Fruit fly (Drosophila melanogaster) whole organism: ENCODE results near the gene ssp.

ENCODE experiments used
- CG8478 ChIP-seq: fragments of >200 bp; optimal IDR thresholded peaks from 2 replicates; lab custom pipeline; 2018; ENCODE audit warnings: inconsistent platforms
- Dll ChIP-seq: fragments of >200 bp; optimal IDR thresholded peaks from 2 replicates; lab custom pipeline; 2017
- EcR ChIP-seq, 2 experiments: fragments of >200 bp; optimal IDR thresholded peaks; 2 replicates each; lab custom pipeline; 2017; ENCODE audit warnings: missing biosample characterization in 2 of 2, missing genetic modification characterization in 2 of 2, missing genetic modification reagents in 2 of 2
- pan ChIP-seq: fragments of >200 bp; optimal IDR thresholded peaks from 2 replicates; lab custom pipeline; 2017
- psq ChIP-seq: fragments of >200 bp; optimal IDR thresholded peaks from 2 replicates; lab custom pipeline; 2017
- usp ChIP-seq: fragments of >200 bp; optimal IDR thresholded peaks from 2 replicates; lab custom pipeline; 2017; ENCODE audit warnings: missing biosample characterization, missing genetic modification characterization, mixed read lengths

ssp gene

DNA sequence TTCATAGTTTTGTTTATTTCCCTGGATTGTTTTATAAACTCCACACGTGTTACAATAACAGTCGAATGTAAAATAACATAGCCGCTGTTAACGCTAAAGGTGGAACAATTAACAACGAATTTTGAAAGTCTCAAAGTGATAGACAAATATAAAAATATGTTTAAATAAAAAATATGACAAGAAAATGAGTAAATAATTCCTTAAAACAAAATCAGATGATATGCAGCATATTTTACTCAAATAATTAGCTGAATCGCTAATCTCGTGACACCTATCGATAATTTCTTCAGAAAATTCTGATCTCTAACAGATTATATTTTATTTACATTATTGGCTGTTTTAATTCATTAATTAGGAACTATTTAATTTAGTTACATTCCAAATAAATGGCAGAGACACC lies 18.6 kb downstream of the ssp start, which contains the start of the genes CG5645 and Atg12:
CG5645 (minus strand) TSS at position 77 of the 400 bp plus-strand sequence.
Atg12 (plus strand) TSS at position 338 of the 400 bp plus-strand sequence.
- TF ChIP-seq EcR (GFP tag; optimal IDR thresholded peaks at IDR 0.05; lab: Kevin White, UChicago): no peak
- no peak for TF ChIP-seq pan (lab: Kevin White, UChicago)
- TF ChIP-seq usp (GFP tag; lab: Kevin White, UChicago): no peak
- no peak for TF ChIP-seq Dll (lab: Kevin White, UChicago)
- no peak for TF ChIP-seq CG8478 (lab: Kevin White, UChicago)
- TF ChIP-seq psq: no peak

DNA sequence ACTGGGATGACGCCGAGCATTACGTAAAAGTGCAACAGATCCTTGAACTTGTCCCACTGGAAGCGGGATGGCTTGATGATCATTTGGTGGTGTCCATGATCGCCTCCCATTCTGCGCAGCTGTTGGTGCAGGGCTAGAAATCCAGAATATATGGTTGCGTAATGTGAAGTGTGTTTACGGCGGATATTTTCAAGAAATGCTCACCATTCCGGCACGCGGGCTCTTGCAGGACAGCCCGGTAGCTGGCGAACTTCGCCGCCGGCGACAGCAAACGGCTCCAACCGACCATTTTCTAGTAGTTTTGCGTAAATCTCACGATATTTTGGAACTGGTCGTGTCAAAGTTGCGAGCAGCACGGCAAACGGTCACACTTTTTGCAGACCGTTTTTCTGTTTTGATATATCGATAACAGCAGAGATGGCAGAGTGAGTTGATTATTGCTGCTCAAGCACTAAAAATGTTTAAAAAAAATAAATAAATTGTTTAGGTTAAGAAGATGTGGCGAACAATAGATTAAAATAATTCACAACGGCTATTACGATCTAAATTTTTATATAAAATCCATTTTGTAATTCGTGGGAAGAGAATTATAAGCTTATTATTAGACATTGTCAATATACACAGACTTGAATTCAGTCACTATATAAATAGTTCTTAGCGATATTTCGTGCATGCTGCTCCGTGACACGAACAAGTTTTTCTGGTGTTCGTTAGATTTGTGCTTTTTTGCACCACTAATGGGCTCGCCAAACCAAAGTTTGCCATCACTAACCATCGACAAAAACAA lies 20.2 kb downstream of the ssp start, which contains the start of the genes ND-SGDH and RhoGAP68F:
ND-SGDH (minus strand) TSS at position 472 of the 787 bp plus-strand sequence.
RhoGAP68F (plus strand) TSS at position 756 of the 787 bp plus-strand sequence.
- TF ChIP-seq psq (no peak), pan (lab: Kevin White, UChicago) (no peak), Dll (lab: Kevin White, UChicago) (no peak)

DNA sequence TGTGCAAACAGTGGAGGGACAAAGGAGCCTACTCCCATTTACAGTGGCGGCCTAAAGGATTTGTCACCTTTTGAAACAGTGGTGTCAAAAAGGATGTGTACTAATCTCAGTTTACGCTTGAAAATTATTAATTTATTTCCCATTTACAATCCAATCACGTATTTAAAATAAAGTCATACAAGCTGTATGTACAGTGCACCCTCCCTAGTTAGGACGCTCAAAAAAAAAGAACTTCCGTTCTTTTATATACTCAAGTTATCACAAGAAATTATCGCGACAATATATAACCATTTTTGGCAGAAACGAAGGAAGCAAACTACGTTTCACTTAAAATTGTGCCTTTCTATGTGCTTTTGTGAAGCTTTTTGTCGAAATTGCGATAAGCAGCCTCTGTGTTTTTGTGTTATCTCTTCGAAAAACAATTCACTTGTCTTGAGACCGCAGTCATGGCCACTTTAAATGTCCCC lies 21.2 kb downstream of the ssp start:
- no peak for TF ChIP-seq CG8478 (lab: Kevin White, UChicago)
- TF ChIP-seq EcR (GFP tag; optimal IDR thresholded peaks at IDR 0.05; lab: Kevin White, UChicago): no peak
- TF ChIP-seq psq: no peak
- no peak for TF ChIP-seq pan (lab: Kevin White, UChicago)
- TF ChIP-seq usp (GFP tag; lab: Kevin White, UChicago): no peak

DNA sequence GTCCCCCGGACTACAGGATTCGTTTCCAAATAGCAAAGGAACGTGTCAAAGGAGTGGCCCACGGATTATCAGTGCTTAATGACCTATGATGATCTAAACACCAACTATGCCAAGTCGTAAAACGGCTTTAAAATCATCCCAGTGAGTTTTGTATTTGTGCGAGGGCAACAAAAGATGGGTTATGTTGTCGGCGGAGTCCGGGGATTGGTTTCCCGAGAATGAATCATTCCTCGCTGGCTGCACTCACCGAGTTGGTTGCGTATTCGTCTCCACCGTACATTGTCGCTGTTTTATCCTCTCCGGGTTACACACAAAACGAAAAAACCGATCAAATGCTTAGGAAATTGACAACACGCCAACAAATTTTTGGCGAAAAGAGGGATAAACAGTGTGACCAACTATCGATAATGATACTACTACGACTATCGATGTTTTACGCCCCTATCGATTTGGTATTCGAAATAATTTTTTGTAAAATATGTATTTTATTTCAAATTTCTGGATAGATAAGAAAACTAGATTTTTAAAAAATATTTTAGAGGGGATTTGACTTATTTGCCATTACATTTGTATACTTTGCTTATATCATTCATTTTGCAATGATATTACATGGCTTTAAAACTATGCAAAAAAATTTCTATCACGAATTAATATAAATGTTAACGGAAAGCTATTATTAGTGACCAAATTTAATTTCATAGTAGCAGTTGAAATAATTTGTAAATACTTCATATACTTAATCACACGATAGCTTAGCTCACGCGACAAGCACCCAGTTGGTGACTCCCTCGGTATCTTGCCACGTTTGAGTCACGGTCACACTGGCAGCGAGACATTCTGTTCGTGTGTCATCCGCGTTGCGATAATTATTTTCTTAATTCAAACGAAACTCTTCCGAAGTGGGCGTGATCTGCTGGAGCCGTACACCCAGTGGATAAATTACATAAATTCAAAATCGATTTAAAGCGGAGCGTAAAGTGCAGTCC lies 27.9 kb downstream of the ssp start, which contains the start of the genes eIF3l and Nrx-IV:
eIF3l (minus strand) TSS at position 389 of the 986 bp plus-strand sequence.
Nrx-IV (plus strand) TSS at position 811 of the 986 bp plus-strand sequence.
- TF ChIP-seq usp (GFP tag; lab: Kevin White, UChicago) (no peak), CG8478 (lab: Kevin White, UChicago) (no peak), Dll (lab: Kevin White, UChicago) (no peak), EcR (GFP tag; optimal IDR thresholded peaks at IDR 0.05; lab: Kevin White, UChicago) (no peak), psq (no peak), pan (lab: Kevin White, UChicago) (no peak)

- TF ChIP-seq usp (GFP tag; lab: Kevin White, UChicago) (no peak), EcR (GFP tag; optimal IDR thresholded peaks at IDR 0.05; lab: Kevin White, UChicago) (no peak), pan (lab: Kevin White, UChicago) (no peak), CG8478 (lab: Kevin White, UChicago) (no peak), psq (no peak)
Measured at dm6 chr3L:12146970-12147369, 28.9 kb downstream of the ssp start.

- TF ChIP-seq psq (no peak), usp (GFP tag; lab: Kevin White, UChicago) (no peak), EcR (GFP tag; optimal IDR thresholded peaks at IDR 0.05; lab: Kevin White, UChicago) (no peak), CG8478 (lab: Kevin White, UChicago) (no peak), pan (lab: Kevin White, UChicago) (no peak), Dll (lab: Kevin White, UChicago) (no peak)
Measured at dm6 chr3L:12149024-12149423, 31.0 kb downstream of the ssp start, which contains the start of gene CG32099. TSS of gene CG32099 (plus strand) at chr3L:12149273.

DNA sequence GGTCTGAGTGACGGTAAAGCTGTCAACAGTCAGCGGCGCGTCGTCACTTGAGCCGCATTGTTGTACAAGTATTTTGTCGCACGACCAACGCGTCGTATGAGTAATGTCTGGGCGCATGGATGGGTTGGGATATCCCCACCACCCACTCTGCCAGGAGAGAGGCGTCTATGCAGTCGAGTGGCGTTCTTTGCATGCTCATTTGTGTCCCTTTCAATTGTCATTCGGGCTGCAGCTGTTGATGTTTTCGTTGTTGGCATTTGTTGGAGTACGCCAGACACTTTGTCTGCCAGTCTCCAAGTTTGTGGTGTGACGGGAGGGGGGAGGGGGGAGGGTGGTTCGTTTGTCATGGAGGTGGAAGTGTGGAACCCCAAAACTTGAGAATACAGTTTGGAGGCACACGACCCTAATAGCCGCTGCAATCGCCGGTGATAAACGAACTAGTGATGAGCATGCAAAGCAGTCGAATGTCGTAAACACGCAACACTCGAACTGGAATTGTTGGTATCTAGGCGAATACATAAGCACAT lies 44.2 kb downstream of the ssp start:
- no peak for TF ChIP-seq pan (lab: Kevin White, UChicago)
- TF ChIP-seq Dll (lab: Kevin White, UChicago): no peak
- TF ChIP-seq EcR (GFP tag; optimal IDR thresholded peaks at IDR 0.05; lab: Kevin White, UChicago): no peak
- TF ChIP-seq psq: no peak
- no peak for TF ChIP-seq CG8478 (lab: Kevin White, UChicago)

- TF ChIP-seq CG8478 (lab: Kevin White, UChicago) (no peak), usp (GFP tag; lab: Kevin White, UChicago) (no peak), Dll (lab: Kevin White, UChicago) (no peak), pan (lab: Kevin White, UChicago) (no peak), EcR (GFP tag; optimal IDR thresholded peaks at IDR 0.05; lab: Kevin White, UChicago) (no peak), psq (no peak)
Measured at dm6 chr3L:12163082-12163481, 45.0 kb downstream of the ssp start.

DNA sequence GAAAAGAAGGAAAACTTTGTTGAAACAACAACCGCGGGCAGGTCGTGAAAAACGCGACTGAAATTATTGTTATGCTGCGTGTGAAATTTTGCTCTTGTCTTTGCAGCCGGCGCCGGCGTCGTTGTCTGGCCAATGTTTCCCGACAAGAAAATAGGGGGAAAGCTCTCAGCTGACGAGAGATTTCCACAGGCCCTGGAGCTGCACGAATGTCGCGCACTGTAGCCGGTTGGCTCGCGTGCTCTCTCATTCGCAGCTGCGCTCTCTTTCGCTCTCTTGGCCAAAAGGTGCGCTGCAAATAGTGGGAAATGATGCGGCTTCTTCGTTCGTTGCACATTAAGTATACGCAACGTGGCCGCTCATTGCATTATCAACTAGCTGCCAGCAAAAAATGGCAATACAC lies 45.6 kb downstream of the ssp start, which contains the start of gene CG9760:
CG9760 (minus strand) TSS at position 43 of the 400 bp plus-strand sequence.
- no peak for TF ChIP-seq usp (GFP tag; lab: Kevin White, UChicago)
- peak; percentile 31 for TF ChIP-seq Dll (lab: Kevin White, UChicago)
- no peak for TF ChIP-seq CG8478 (lab: Kevin White, UChicago)
- TF ChIP-seq pan (lab: Kevin White, UChicago): no peak
- TF ChIP-seq psq: no peak
- TF ChIP-seq EcR (GFP tag; optimal IDR thresholded peaks at IDR 0.05; lab: Kevin White, UChicago): no peak
